Fruit fly (Drosophila melanogaster) whole organism, adult: ENCODE results near the gene CG9727.

Source experiments
- CG12768 ChIP-seq: fragments of 200-800 bp; sonication (Bioruptor generic); optimal IDR thresholded peaks from 2 replicates; lab custom pipeline; 2017; ENCODE audit warnings: missing biosample characterization, missing genetic modification characterization, mild to moderate bottlenecking, moderate library complexity, missing genetic modification reagents
- CG7045 ChIP-seq: fragments of 200-800 bp; sonication (Bioruptor generic); optimal IDR thresholded peaks from 2 replicates; lab custom pipeline; 2017; ENCODE audit warnings: missing biosample characterization, mild to moderate bottlenecking, missing genetic modification characterization
- Clk ChIP-seq: fragments of 200-800 bp; sonication (Bioruptor generic); optimal IDR thresholded peaks from 2 replicates; lab custom pipeline; 2017; ENCODE audit warnings: missing biosample characterization, missing genetic modification characterization
- Mnt ChIP-seq: fragments of 200-800 bp; sonication (Bioruptor generic); optimal IDR thresholded peaks from 2 replicates; lab custom pipeline; 2016; ENCODE audit warnings: missing biosample characterization, mild to moderate bottlenecking, missing genetic modification characterization
- kay ChIP-seq: fragments of 200-800 bp; sonication (Bioruptor generic); peaks from one replicate; lab custom pipeline; 2016; ENCODE audit warnings: missing biosample characterization, missing genetic modification characterization, borderline replicate concordance

DNA sequence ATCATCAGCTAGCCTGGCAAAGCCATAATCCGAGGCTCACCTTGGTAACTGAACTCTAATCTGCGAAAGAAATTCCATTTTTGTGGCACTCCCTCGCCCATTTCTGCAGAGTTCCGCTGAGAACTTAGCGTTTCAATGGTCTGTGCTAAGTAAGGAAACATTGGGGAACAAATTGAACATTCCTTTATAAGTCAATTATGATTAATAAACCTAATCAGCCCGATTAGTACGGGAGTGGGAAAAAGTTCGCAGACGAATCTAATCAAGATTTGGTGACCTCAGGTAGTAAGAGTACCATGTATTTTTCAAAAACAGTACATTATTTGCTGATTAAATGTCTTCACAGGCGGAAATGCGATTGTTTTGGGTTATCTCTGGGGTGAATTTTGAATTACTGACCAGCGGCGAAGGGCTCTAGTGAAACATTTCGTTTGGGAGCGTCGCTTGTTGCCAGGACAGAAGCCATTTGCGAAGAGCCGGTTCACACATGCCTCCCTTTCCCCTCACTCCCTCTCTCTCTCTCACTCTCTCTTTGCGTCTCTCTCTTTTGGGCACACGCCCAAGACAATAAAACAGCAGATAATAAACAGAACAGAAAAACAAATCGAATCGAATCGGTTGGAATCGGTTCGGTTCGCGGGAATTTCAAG is 53.8 kb downstream of the CG9727 start:
- TF ChIP-seq CG12768 (GFP tag; lab: Kevin White, UChicago) = no peak
- TF ChIP-seq kay (GFP tag; lab: Kevin White, UChicago) = no peak
- TF ChIP-seq Mnt (GFP tag; lab: Kevin White, UChicago) = no peak
- no peak for TF ChIP-seq Clk
- TF ChIP-seq CG7045 (GFP tag; lab: Kevin White, UChicago) = no peak
